Worm (Caenorhabditis elegans) whole organism, young adult: ENCODE data around the gene ZK1240.1.

ENCODE experiments used
- F22D6.2 ChIP-seq: sonication (generic microtip); optimal IDR thresholded peaks from 2 replicates; lab custom pipeline; 2016; ENCODE audit warnings: mild to moderate bottlenecking, missing genetic modification characterization, missing compliant biosample characterization
- bed-1 ChIP-seq: fragments of 200-800 bp; sonication (Bioruptor generic); IDR thresholded peaks from 2 replicates; pipeline ENCODE4 v1.3.6; 2022; ENCODE audit warnings: missing genetic modification reagents, missing genetic modification characterization, missing compliant biosample characterization
- nfyb-1 ChIP-seq: fragments of 200-800 bp; sonication (Bioruptor generic); IDR thresholded peaks from 2 replicates; pipeline ENCODE4 v1.3.6; 2022; ENCODE audit warnings: missing genetic modification reagents, missing genetic modification characterization, missing compliant biosample characterization
- pha-4 ChIP-seq: fragments of 150-350 bp; sonication (generic microtip); optimal IDR thresholded peaks from 2 replicates; lab custom pipeline; 2014; ENCODE audit warnings: missing biosample characterization, missing genetic modification reagents, missing genetic modification characterization
- rec-8 ChIP-seq, 2 experiments: sonication (generic microtip); optimal IDR thresholded peaks; 2 replicates each; lab custom pipeline; 2016; ENCODE audit warnings: mild to moderate bottlenecking in 2 of 2, missing genetic modification characterization in 2 of 2, missing genetic modification reagents in 2 of 2, missing genotype in 2 of 2, missing biosample characterization in 1 of 2, missing compliant biosample characterization in 1 of 2, moderate library complexity in 1 of 2

DNA sequence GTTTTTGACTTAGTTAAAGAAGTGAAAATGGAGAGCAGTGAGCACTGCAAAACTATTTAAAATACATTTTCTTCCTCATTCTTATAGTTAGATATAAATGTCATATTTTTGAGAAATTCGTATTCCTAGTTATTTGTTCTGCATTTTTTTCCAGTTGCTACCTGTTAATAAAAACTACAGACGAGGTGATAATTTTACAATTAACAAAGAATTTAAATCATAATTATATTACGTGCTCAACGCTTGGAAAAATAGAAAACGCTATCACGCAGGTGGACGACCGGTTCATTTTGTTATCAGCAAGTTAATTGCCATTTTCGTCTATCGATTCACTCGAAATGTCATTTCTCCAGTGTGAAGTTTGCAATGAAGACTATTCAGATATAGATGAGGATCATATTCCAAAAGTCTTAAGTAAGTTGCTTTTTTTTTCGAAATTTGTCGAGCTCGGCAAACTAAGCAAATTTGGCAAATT lies 11.3 kb upstream of the ZK1240.1 start, which contains the start of the genes ZK1240.5 and ZK1240.9:
- TF ChIP-seq nfyb-1 (GFP tag; lab: Robert Waterston, UW) (no peak), rec-8 (tag; optimal IDR thresholded peaks at IDR 0.05; lab: Kevin White, UChicago) (no peak), F22D6.2 (tag; lab: Kevin White, UChicago) (no peak), bed-1 (no peak), pha-4 (tag; lab: Kevin White, UChicago) (no peak)
